Worm (Caenorhabditis elegans) whole organism, L4 larva: ENCODE results near the gene oat-1.
A peak's percentile ranks its signal among the peaks of the same experiment; 100 is the strongest.

Source experiments
- D1046.2 ChIP-seq: fragments of 200-800 bp; sonication (Bioruptor generic); IDR thresholded peaks from 2 replicates; pipeline ENCODE4 v1.3.6; 2022; ENCODE audit warnings: missing genetic modification characterization, missing compliant biosample characterization
- T26A8.4 ChIP-seq: fragments of 200-800 bp; sonication (Bioruptor generic); IDR thresholded peaks from 2 replicates; pipeline ENCODE4 v1.3.6; 2022; ENCODE audit warnings: missing genetic modification characterization, missing compliant biosample characterization
- Y105C5A.15 ChIP-seq: fragments of 200-800 bp; sonication (Bioruptor generic); IDR thresholded peaks from 2 replicates; pipeline ENCODE4 v1.3.6; 2022; ENCODE audit warnings: missing genetic modification characterization, missing compliant biosample characterization
- Y48G9A.11 ChIP-seq: fragments of 200-800 bp; sonication (Bioruptor generic); IDR thresholded peaks from 2 replicates; pipeline ENCODE4 v1.3.6; 2022; ENCODE audit warnings: missing genetic modification reagents, missing genetic modification characterization, missing compliant biosample characterization
- Y5F2A.4 ChIP-seq: fragments of 200-800 bp; sonication (Bioruptor generic); optimal IDR thresholded peaks from 2 replicates; lab custom pipeline; 2018; ENCODE audit warnings: mild to moderate bottlenecking, missing genetic modification characterization, missing compliant biosample characterization
- Y75B8A.6 ChIP-seq: fragments of 200-800 bp; sonication (Bioruptor generic); IDR thresholded peaks from 2 replicates; pipeline ENCODE4 v1.3.6; 2022; ENCODE audit warnings: missing genetic modification reagents, missing genetic modification characterization, missing compliant biosample characterization
- aha-1 ChIP-seq: fragments of 150-350 bp; peaks from one replicate; lab custom pipeline; 2014; ENCODE audit warnings: missing biosample characterization, missing genetic modification characterization
- ama-1 ChIP-seq: fragments of 150-350 bp; optimal IDR thresholded peaks from 2 replicates; lab custom pipeline; 2014; ENCODE audit warnings: inconsistent platforms, mixed read lengths
- ceh-28 ChIP-seq: fragments of 150-350 bp; optimal IDR thresholded peaks from 2 replicates; lab custom pipeline; 2014; ENCODE audit warnings: missing biosample characterization, missing genetic modification reagents, missing genetic modification characterization
- daf-16 ChIP-seq, 3 experiments: sonication (generic microtip); optimal IDR thresholded peaks; 2 replicates each; lab custom pipeline; 2016 to 2017; ENCODE audit warnings: missing genetic modification characterization in 3 of 3, missing genetic modification reagents in 3 of 3, mild to moderate bottlenecking in 2 of 3, missing compliant biosample characterization in 2 of 3, missing biosample characterization in 1 of 3, moderate library complexity in 1 of 3
- dmd-6 ChIP-seq: fragments of 200-800 bp; sonication (Bioruptor generic); IDR thresholded peaks from 2 replicates; pipeline ENCODE4 v1.3.6; 2022; ENCODE audit warnings: missing genetic modification reagents, missing genetic modification characterization, missing compliant biosample characterization
- dve-1 ChIP-seq: sonication (generic microtip); optimal IDR thresholded peaks from 2 replicates; lab custom pipeline; 2017; ENCODE audit warnings: antibody characterized with exemption, mild to moderate bottlenecking, missing genetic modification characterization, missing compliant biosample characterization; ENCODE audit not compliant: insufficient read depth
- egl-27 ChIP-seq: sonication (generic microtip); optimal IDR thresholded peaks from 3 replicates; lab custom pipeline; 2017; ENCODE audit warnings: missing biosample characterization, missing genetic modification reagents, missing genetic modification characterization
- egl-43 ChIP-seq: fragments of 200-800 bp; sonication (Bioruptor generic); IDR thresholded peaks from 2 replicates; pipeline ENCODE4 v1.3.6; 2022; ENCODE audit warnings: missing genetic modification reagents, missing genetic modification characterization, missing compliant biosample characterization
- gei-8 ChIP-seq: fragments of 200-800 bp; sonication (Bioruptor generic); optimal IDR thresholded peaks from 2 replicates; lab custom pipeline; 2018; ENCODE audit warnings: mild to moderate bottlenecking, missing genetic modification characterization, missing compliant biosample characterization
- hlh-11 ChIP-seq: fragments of 200-800 bp; sonication (Bioruptor generic); optimal IDR thresholded peaks from 2 replicates; lab custom pipeline; 2018; ENCODE audit warnings: mild to moderate bottlenecking, missing genetic modification characterization, missing compliant biosample characterization
- hmg-1.1 ChIP-seq: fragments of 200-800 bp; sonication (Bioruptor generic); IDR thresholded peaks from 2 replicates; pipeline ENCODE4 v1.3.6; 2022; ENCODE audit warnings: missing genetic modification reagents, missing genetic modification characterization, missing compliant biosample characterization
- lim-7 ChIP-seq: fragments of 200-800 bp; sonication (Bioruptor generic); IDR thresholded peaks from 2 replicates; pipeline ENCODE4 v1.3.6; 2022; ENCODE audit warnings: missing genetic modification characterization, missing compliant biosample characterization
- lin-1 ChIP-seq: fragments of 200-800 bp; sonication (Bioruptor generic); IDR thresholded peaks from 2 replicates; pipeline ENCODE4 v1.3.6; 2022; ENCODE audit warnings: missing genetic modification reagents, missing genetic modification characterization, missing compliant biosample characterization
- lin-29 ChIP-seq: fragments of 200-800 bp; sonication (Bioruptor generic); IDR thresholded peaks from 2 replicates; pipeline ENCODE4 v1.3.6; 2022; ENCODE audit warnings: missing genetic modification reagents, missing genetic modification characterization, missing compliant biosample characterization
- madf-9 ChIP-seq: fragments of 200-800 bp; sonication (Bioruptor generic); conservative IDR thresholded peaks from 2 replicates; pipeline ENCODE4 v1.3.6; 2022; ENCODE audit warnings: missing genetic modification reagents, missing genetic modification characterization, missing compliant biosample characterization
- mdl-1 ChIP-seq, 2 experiments: fragments of 150-350 bp in 1 of 2; sonication (generic microtip) in 1 of 2; optimal IDR thresholded peaks; 2 replicates each; lab custom pipeline; 2014 to 2017; ENCODE audit warnings: missing biosample characterization in 2 of 2, missing genetic modification characterization in 2 of 2
- mdt-29 ChIP-seq: fragments of 200-800 bp; sonication (Bioruptor generic); IDR thresholded peaks from 2 replicates; pipeline ENCODE4 v1.3.6; 2022; ENCODE audit warnings: missing genetic modification reagents, missing genetic modification characterization, missing compliant biosample characterization
- mep-1 ChIP-seq: fragments of 150-350 bp; sonication (generic microtip); optimal IDR thresholded peaks from 3 replicates; lab custom pipeline; 2014; ENCODE audit warnings: missing biosample characterization, missing genetic modification characterization
- mxl-3 ChIP-seq: fragments of 200-800 bp; sonication (Bioruptor generic); optimal IDR thresholded peaks from 2 replicates; lab custom pipeline; 2018; ENCODE audit warnings: mild to moderate bottlenecking, missing genetic modification characterization, missing compliant biosample characterization
- nhr-10 ChIP-seq: fragments of 150-350 bp; optimal IDR thresholded peaks from 2 replicates; lab custom pipeline; 2014; ENCODE audit warnings: missing biosample characterization, missing genetic modification characterization
- nhr-11 ChIP-seq: fragments of 150-350 bp; optimal IDR thresholded peaks from 2 replicates; lab custom pipeline; 2014; ENCODE audit warnings: missing biosample characterization, missing genetic modification characterization
- nhr-237 ChIP-seq: sonication (generic microtip); optimal IDR thresholded peaks from 2 replicates; lab custom pipeline; 2017; ENCODE audit warnings: missing biosample characterization, missing genetic modification characterization
- nhr-28 ChIP-seq: fragments of 150-350 bp; optimal IDR thresholded peaks from 2 replicates; lab custom pipeline; 2014; ENCODE audit warnings: missing biosample characterization, missing genetic modification characterization
- nhr-41 ChIP-seq: fragments of 200-800 bp; sonication (Bioruptor generic); IDR thresholded peaks from 2 replicates; pipeline ENCODE4 v1.3.6; 2022; ENCODE audit warnings: missing genetic modification reagents, missing genetic modification characterization, missing compliant biosample characterization
- nhr-77 ChIP-seq: fragments of 150-350 bp; optimal IDR thresholded peaks from 2 replicates; lab custom pipeline; 2014; ENCODE audit warnings: missing biosample characterization, missing genetic modification characterization
- php-3 ChIP-seq: fragments of 200-800 bp; sonication (Bioruptor generic); IDR thresholded peaks from 2 replicates; pipeline ENCODE4 v1.3.6; 2022; ENCODE audit warnings: missing genetic modification reagents, missing genetic modification characterization, missing compliant biosample characterization
- pqm-1 ChIP-seq: sonication (generic microtip); optimal IDR thresholded peaks from 2 replicates; lab custom pipeline; 2017; ENCODE audit warnings: missing biosample characterization, missing genetic modification characterization
- rbr-2 ChIP-seq: sonication (generic microtip); optimal IDR thresholded peaks from 2 replicates; lab custom pipeline; 2016; ENCODE audit warnings: missing genotype, missing genetic modification characterization, missing compliant biosample characterization
- set-16 ChIP-seq: fragments of 200-800 bp; sonication (Bioruptor generic); IDR thresholded peaks from 2 replicates; pipeline ENCODE4 v1.3.6; 2022; ENCODE audit warnings: missing genetic modification reagents, missing genetic modification characterization, missing compliant biosample characterization
- snpc-4 ChIP-seq: fragments of 150-350 bp; optimal IDR thresholded peaks from 2 replicates; lab custom pipeline; 2014; ENCODE audit warnings: missing biosample characterization, missing genetic modification characterization
- spr-3 ChIP-seq: fragments of 200-800 bp; sonication (Bioruptor generic); optimal IDR thresholded peaks from 2 replicates; lab custom pipeline; 2018; ENCODE audit warnings: mild to moderate bottlenecking, missing genetic modification characterization, missing compliant biosample characterization
- tag-97 ChIP-seq: fragments of 200-800 bp; sonication (Bioruptor generic); IDR thresholded peaks from 2 replicates; pipeline ENCODE4 v1.3.6; 2022; ENCODE audit warnings: missing genetic modification characterization, missing compliant biosample characterization
- unc-130 ChIP-seq: sonication (generic microtip); optimal IDR thresholded peaks from 2 replicates; lab custom pipeline; 2016; ENCODE audit warnings: missing genetic modification reagents, missing genetic modification characterization, missing compliant biosample characterization
- unc-39 ChIP-seq: sonication (generic microtip); optimal IDR thresholded peaks from 2 replicates; lab custom pipeline; 2017; ENCODE audit warnings: missing biosample characterization, missing genetic modification characterization
- unc-62 ChIP-seq, 3 experiments: fragments of 150-350 bp in 1 of 3; sonication (generic microtip); optimal IDR thresholded peaks in 2 of 3; peaks in 1 of 3; 1 replicate in 1 of 3; 2 replicates in 2 of 3; lab custom pipeline; 2014 to 2017; ENCODE audit warnings: missing biosample characterization in 3 of 3, missing genetic modification characterization in 3 of 3, missing genetic modification reagents in 3 of 3, missing genotype in 1 of 3

oat-1 gene

DNA sequence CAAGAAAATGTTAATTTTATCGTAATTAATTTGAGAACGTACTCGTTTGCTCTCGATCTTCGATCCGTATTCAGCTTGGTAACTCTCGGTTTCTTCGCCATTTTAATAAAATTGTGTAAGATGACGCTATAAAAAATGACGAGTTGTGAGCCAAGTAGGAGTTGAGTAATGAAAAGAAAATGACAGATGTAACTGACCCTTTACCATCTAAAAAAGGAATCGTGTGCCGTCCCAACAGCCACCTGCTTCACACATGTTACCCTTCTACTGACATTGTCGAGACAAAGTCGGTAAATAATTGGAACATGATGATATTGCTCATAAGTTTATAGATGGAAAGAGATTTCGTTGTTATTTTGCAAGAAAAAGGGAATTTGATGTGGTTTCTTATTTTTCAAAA lies 7.0 kb upstream of the oat-1 start, which contains the start of gene hlh-12:
TSS of gene hlh-12 (minus strand) at position 101 of the 400 bp plus-strand sequence.
- TF ChIP-seq lin-29 (GFP tag; lab: Robert Waterston, UW) (no peak), rbr-2 (no peak), egl-43 (GFP tag; lab: Robert Waterston, UW) (no peak), nhr-237 (tag; lab: Kevin White, UChicago) (no peak), D1046.2 (GFP tag; lab: Robert Waterston, UW) (no peak)

DNA sequence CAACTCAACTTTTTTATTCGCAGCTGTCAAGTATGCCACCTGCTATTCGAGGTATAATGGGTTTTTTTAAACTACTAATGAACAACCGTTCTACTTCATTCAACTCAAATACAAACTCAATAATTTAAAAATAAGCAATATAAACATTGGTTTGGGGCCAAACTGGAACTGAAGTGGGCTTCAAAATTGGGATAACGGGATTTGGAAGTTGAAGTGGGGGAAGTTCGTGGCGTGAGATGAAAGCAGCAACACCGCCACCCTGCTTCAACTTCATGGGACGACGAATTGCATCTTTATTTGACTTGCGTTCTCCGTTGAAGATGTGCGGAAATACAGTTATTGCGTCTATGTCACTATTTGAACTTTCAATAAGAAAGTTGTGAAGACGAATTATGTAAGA lies 6.1 kb upstream of the oat-1 start:
- 0 out of 2 replicates have a peak, but pooled peaks have one; percentile 60 for TF ChIP-seq T26A8.4 (GFP tag; lab: Robert Waterston, UW)
- TF ChIP-seq nhr-41 (GFP tag; lab: Robert Waterston, UW): no peak
- no peak for TF ChIP-seq dve-1 (tag; lab: Kevin White, UChicago)
- TF ChIP-seq snpc-4: no peak
- 0 out of 2 replicates have a peak, but pooled peaks have one; percentile 15 for TF ChIP-seq Y75B8A.6 (GFP tag; lab: Robert Waterston, UW)
- TF ChIP-seq gei-8: no peak
- no peak for TF ChIP-seq tag-97 (GFP tag; lab: Robert Waterston, UW)
- TF ChIP-seq dmd-6 (GFP tag; lab: Robert Waterston, UW): no peak
- no peak for TF ChIP-seq mep-1 (tag; lab: Kevin White, UChicago)
- TF ChIP-seq egl-27 (tag; lab: Kevin White, UChicago): no peak
- 0 out of 2 replicates have a peak, but pooled peaks have one; percentile 24 for TF ChIP-seq lim-7 (GFP tag; lab: Robert Waterston, UW)
- peak in 1 of 2 experiments; percentile 78 for TF ChIP-seq daf-16 (GFP tag; optimal IDR thresholded peaks at IDR 0.05; lab: Kevin White, UChicago)
- no peak for TF ChIP-seq daf-16 (tag; optimal IDR thresholded peaks at IDR 0.05; lab: Kevin White, UChicago)
- TF ChIP-seq aha-1 (tag; lab: Kevin White, UChicago): no peak
- no peak for TF ChIP-seq ceh-28

- no peak for TF ChIP-seq lin-1 (GFP tag; lab: Robert Waterston, UW)
- no peak for TF ChIP-seq mdl-1 (tag; optimal IDR thresholded peaks at IDR 0.05; lab: Kevin White, UChicago)
- TF ChIP-seq daf-16 (GFP tag; optimal IDR thresholded peaks at IDR 0.05; lab: Kevin White, UChicago): peak in 1 of 2 experiments; percentile 3
- TF ChIP-seq daf-16 (tag; optimal IDR thresholded peaks at IDR 0.05; lab: Kevin White, UChicago): no peak
Measured at ce11 chrIV:8476880-8477279, 4.5 kb upstream of the oat-1 start, which contains the start of gene spp-10. spp-10 (plus strand) TSS chrIV:8477180.

DNA sequence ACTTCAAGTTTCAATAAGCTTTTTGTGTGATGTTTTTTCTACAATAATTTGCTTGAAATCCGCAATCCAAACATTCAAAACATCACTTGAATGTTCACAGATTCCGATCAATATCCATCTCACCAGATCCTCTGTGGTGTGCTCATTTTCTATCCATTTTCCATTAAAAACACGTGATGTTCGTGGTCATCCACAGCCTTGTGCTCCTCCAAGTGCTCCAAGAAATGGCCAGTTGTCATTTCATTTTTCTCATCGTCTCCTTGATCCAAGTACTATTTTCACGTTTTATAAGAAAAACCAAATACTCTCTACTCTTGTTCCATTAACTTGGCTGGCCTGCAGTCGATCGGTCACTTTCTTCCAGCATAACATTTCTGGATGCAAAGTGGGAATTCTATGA lies 3.8 kb upstream of the oat-1 start:
- TF ChIP-seq unc-62 (GFP tag; optimal IDR thresholded peaks at IDR 0.05 in 1 of 2; lab: Kevin White, UChicago): no peak
- no peak for TF ChIP-seq unc-62 (tag; optimal IDR thresholded peaks at IDR 0.05; lab: Kevin White, UChicago)
- TF ChIP-seq daf-16 (GFP tag; optimal IDR thresholded peaks at IDR 0.05; lab: Kevin White, UChicago): peak in 1 of 2 experiments; percentile 14
- TF ChIP-seq daf-16 (tag; optimal IDR thresholded peaks at IDR 0.05; lab: Kevin White, UChicago): no peak
- no peak for TF ChIP-seq set-16 (GFP tag; lab: Robert Waterston, UW)
- TF ChIP-seq Y48G9A.11 (GFP tag; lab: Robert Waterston, UW): no peak
- TF ChIP-seq nhr-77: no peak
- TF ChIP-seq hlh-11 (tag; lab: Kevin White, UChicago): peak; percentile 8
- peak; percentile 30 for TF ChIP-seq nhr-11 (tag; lab: Kevin White, UChicago)
- 0 out of 2 replicates have a peak, but pooled peaks have one; percentile 20 for TF ChIP-seq hmg-1.1

DNA sequence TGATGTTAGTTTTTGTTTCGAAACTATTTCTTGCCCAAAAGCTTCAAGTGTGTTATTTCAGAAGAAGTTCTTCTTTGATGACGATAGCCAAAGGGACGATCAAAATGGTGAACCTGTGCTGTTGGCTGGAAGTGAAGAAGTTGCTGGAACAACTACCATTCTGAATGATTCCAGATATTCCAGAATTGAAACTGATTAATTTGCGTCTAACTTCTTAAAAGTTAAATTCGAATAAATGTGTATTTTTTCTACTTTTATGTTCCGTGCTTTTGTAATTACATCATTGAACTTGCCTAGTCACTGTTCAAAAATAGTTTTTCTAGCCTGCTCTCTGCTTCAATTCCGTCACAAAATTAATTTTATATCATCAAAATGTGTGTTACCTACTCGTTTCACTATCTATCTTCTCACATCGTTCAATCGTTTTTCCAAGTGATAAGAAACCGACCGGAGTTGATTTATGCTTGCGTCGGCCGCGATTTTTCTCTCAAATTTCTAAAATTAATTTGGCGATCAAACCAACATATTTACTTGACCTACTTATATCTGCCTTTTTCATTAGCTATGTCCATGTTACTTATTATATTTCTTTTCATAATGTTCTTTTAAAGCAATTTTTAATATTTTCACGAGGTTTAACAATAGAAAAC lies 2.8 kb upstream of the oat-1 start:
- TF ChIP-seq madf-9 (GFP tag; lab: Robert Waterston, UW): no peak
- peak; percentile 35 for TF ChIP-seq mxl-3 (GFP tag; lab: Kevin White, UChicago)
- no peak for TF ChIP-seq dve-1 (tag; lab: Kevin White, UChicago)
- TF ChIP-seq Y5F2A.4 (GFP tag; lab: Kevin White, UChicago): no peak
- TF ChIP-seq unc-62 (GFP tag; optimal IDR thresholded peaks at IDR 0.05 in 1 of 2; lab: Kevin White, UChicago): peak in 1 of 2 experiments; percentile 96
- TF ChIP-seq unc-62 (tag; optimal IDR thresholded peaks at IDR 0.05; lab: Kevin White, UChicago): no peak
- peak; percentile 73 for TF ChIP-seq php-3 (GFP tag; lab: Robert Waterston, UW)
- peak; percentile 94 for TF ChIP-seq aha-1 (tag; lab: Kevin White, UChicago)
- TF ChIP-seq hlh-11 (tag; lab: Kevin White, UChicago): peak; percentile 47
- TF ChIP-seq nhr-10: no peak
- TF ChIP-seq pqm-1: peak; percentile 76
- TF ChIP-seq Y105C5A.15: no peak
- peak; percentile 82 for TF ChIP-seq nhr-28
- no peak for TF ChIP-seq set-16 (GFP tag; lab: Robert Waterston, UW)
- TF ChIP-seq egl-27 (tag; lab: Kevin White, UChicago): no peak
- no peak for TF ChIP-seq tag-97 (GFP tag; lab: Robert Waterston, UW)
- no peak for TF ChIP-seq mdt-29 (GFP tag; lab: Robert Waterston, UW)
- TF ChIP-seq spr-3: no peak
- TF ChIP-seq unc-39 (tag; lab: Kevin White, UChicago): no peak
- TF ChIP-seq nhr-237 (tag; lab: Kevin White, UChicago): no peak
- no peak for TF ChIP-seq unc-130 (GFP tag; lab: Kevin White, UChicago)
- no peak for TF ChIP-seq ama-1
